Worm (Caenorhabditis elegans) whole organism, L1 larva: ENCODE data around the gene F28C6.9.

Experiments used
- C04F5.9 ChIP-seq: sonication (generic microtip); optimal IDR thresholded peaks from 2 replicates; lab custom pipeline; 2016; ENCODE audit warnings: missing genetic modification characterization, missing compliant biosample characterization
- C16A3.4 ChIP-seq: fragments of 150-350 bp; optimal IDR thresholded peaks from 2 replicates; lab custom pipeline; 2014; ENCODE audit warnings: missing biosample characterization, missing genetic modification characterization
- C34B4.2 ChIP-seq: sonication (generic microtip); optimal IDR thresholded peaks from 2 replicates; lab custom pipeline; 2017; ENCODE audit warnings: mild to moderate bottlenecking, missing genetic modification characterization, missing compliant biosample characterization
- F16B12.6 ChIP-seq: fragments of 150-350 bp; optimal IDR thresholded peaks from 2 replicates; lab custom pipeline; 2014; ENCODE audit warnings: missing biosample characterization, missing genetic modification characterization
- Y116A8C.19 ChIP-seq: sonication (generic microtip); optimal IDR thresholded peaks from 2 replicates; lab custom pipeline; 2016; ENCODE audit warnings: missing compliant biosample characterization, missing genetic modification characterization, borderline replicate concordance
- aha-1 ChIP-seq: fragments of 150-350 bp; optimal IDR thresholded peaks from 2 replicates; lab custom pipeline; 2014; ENCODE audit warnings: missing biosample characterization, missing genetic modification characterization
- alr-1 ChIP-seq: fragments of 200-800 bp; sonication (Bioruptor generic); optimal IDR thresholded peaks from 2 replicates; lab custom pipeline; 2018; ENCODE audit warnings: borderline replicate concordance, mild to moderate bottlenecking, missing genetic modification characterization, missing compliant biosample characterization
- ceh-8 ChIP-seq: fragments of 200-800 bp; sonication (Bioruptor generic); optimal IDR thresholded peaks from 2 replicates; lab custom pipeline; 2018; ENCODE audit warnings: mild to moderate bottlenecking, missing genetic modification characterization, moderate library complexity, missing compliant biosample characterization
- ceh-88 ChIP-seq: fragments of 200-800 bp; sonication (Bioruptor generic); IDR thresholded peaks from 2 replicates; pipeline ENCODE4 v1.3.6; 2022; ENCODE audit warnings: missing genetic modification characterization, missing compliant biosample characterization
- ces-1 ChIP-seq: fragments of 150-350 bp; optimal IDR thresholded peaks from 2 replicates; lab custom pipeline; 2014; ENCODE audit warnings: missing biosample characterization, missing genetic modification reagents, missing genetic modification characterization
- dsc-1 ChIP-seq: sonication (generic microtip); optimal IDR thresholded peaks from 2 replicates; lab custom pipeline; 2016; ENCODE audit warnings: mild to moderate bottlenecking, missing genetic modification characterization, missing compliant biosample characterization
- egl-27 ChIP-seq, 2 experiments: fragments of 150-350 bp in 1 of 2; sonication (generic microtip); optimal IDR thresholded peaks; 3 replicates each; lab custom pipeline; 2017 to 2018; ENCODE audit warnings: missing biosample characterization in 2 of 2, missing genetic modification characterization in 2 of 2, missing genetic modification reagents in 2 of 2
- elt-2 ChIP-seq: sonication (generic microtip); optimal IDR thresholded peaks from 2 replicates; lab custom pipeline; 2016; ENCODE audit warnings: missing genetic modification characterization, mild to moderate bottlenecking, inconsistent platforms, missing compliant biosample characterization, missing genetic modification reagents
- ets-5 ChIP-seq: fragments of 200-800 bp; sonication (Bioruptor generic); IDR thresholded peaks from 2 replicates; pipeline ENCODE4 v1.3.6; 2022; ENCODE audit warnings: missing genetic modification characterization, missing compliant biosample characterization
- fkh-10 ChIP-seq: sonication (generic microtip); optimal IDR thresholded peaks from 2 replicates; lab custom pipeline; 2017; ENCODE audit warnings: missing biosample characterization, missing genetic modification reagents, missing genetic modification characterization
- fkh-4 ChIP-seq: sonication (generic microtip); optimal IDR thresholded peaks from 2 replicates; lab custom pipeline; 2016; ENCODE audit warnings: missing compliant biosample characterization, missing genetic modification characterization, borderline replicate concordance
- fos-1 ChIP-seq: fragments of 150-350 bp; optimal IDR thresholded peaks from 2 replicates; lab custom pipeline; 2014; ENCODE audit warnings: missing biosample characterization, missing genetic modification characterization
- grh-1 ChIP-seq: fragments of 200-800 bp; sonication (Bioruptor generic); IDR thresholded peaks from 2 replicates; pipeline ENCODE4 v1.3.6; 2022; ENCODE audit warnings: missing genetic modification reagents, missing genetic modification characterization, missing compliant biosample characterization
- hlh-17 ChIP-seq: fragments of 200-800 bp; sonication (Bioruptor generic); optimal IDR thresholded peaks from 2 replicates; lab custom pipeline; 2018; ENCODE audit warnings: missing genetic modification characterization, mild to moderate bottlenecking, missing compliant biosample characterization, moderate library complexity, borderline replicate concordance
- hpl-2 ChIP-seq: fragments of 150-350 bp; optimal IDR thresholded peaks from 2 replicates; lab custom pipeline; 2014; ENCODE audit warnings: missing biosample characterization, missing genetic modification reagents, missing genetic modification characterization
- irx-1 ChIP-seq: sonication (generic microtip); optimal IDR thresholded peaks from 2 replicates; lab custom pipeline; 2016; ENCODE audit warnings: missing genetic modification characterization, missing compliant biosample characterization
- isw-1 ChIP-seq: fragments of 200-800 bp; sonication (Bioruptor generic); IDR thresholded peaks from 2 replicates; pipeline ENCODE4 v1.3.6; 2022; ENCODE audit warnings: missing genetic modification characterization, missing compliant biosample characterization
- jun-1 ChIP-seq: fragments of 150-350 bp; optimal IDR thresholded peaks from 2 replicates; lab custom pipeline; 2014; ENCODE audit warnings: missing biosample characterization, missing genetic modification reagents, missing genetic modification characterization
- lin-35 ChIP-seq, 2 experiments: fragments of 150-350 bp; optimal IDR thresholded peaks; 2 replicates each; lab custom pipeline; 2014; ENCODE audit warnings: missing biosample characterization in 2 of 2, missing genetic modification characterization in 2 of 2, missing genetic modification reagents in 2 of 2
- lin-39 ChIP-seq: fragments of 150-350 bp; optimal IDR thresholded peaks from 2 replicates; lab custom pipeline; 2014; ENCODE audit warnings: missing biosample characterization, missing genetic modification reagents, missing genetic modification characterization
- lir-3 ChIP-seq: sonication (generic microtip); optimal IDR thresholded peaks from 2 replicates; lab custom pipeline; 2016; ENCODE audit warnings: mild to moderate bottlenecking, missing genetic modification characterization, moderate library complexity, missing compliant biosample characterization; ENCODE audit not compliant: poor library complexity
- mab-9 ChIP-seq: fragments of 200-800 bp; sonication (Bioruptor generic); IDR thresholded peaks from 2 replicates; pipeline ENCODE4 v1.3.6; 2022; ENCODE audit warnings: missing genetic modification reagents, missing genetic modification characterization, missing compliant biosample characterization
- mdl-1 ChIP-seq, 2 experiments: fragments of 150-350 bp; optimal IDR thresholded peaks; 2 replicates each; lab custom pipeline; 2014 to 2017; ENCODE audit warnings: missing biosample characterization in 2 of 2, missing genetic modification characterization in 2 of 2, inconsistent platforms in 1 of 2
- mep-1 ChIP-seq: fragments of 150-350 bp; optimal IDR thresholded peaks from 2 replicates; lab custom pipeline; 2014; ENCODE audit warnings: missing biosample characterization, missing genetic modification characterization
- nhr-11 ChIP-seq: fragments of 150-350 bp; optimal IDR thresholded peaks from 2 replicates; lab custom pipeline; 2014; ENCODE audit warnings: missing biosample characterization, missing genetic modification characterization
- nhr-12 ChIP-seq: sonication (generic microtip); optimal IDR thresholded peaks from 2 replicates; lab custom pipeline; 2017; ENCODE audit warnings: missing biosample characterization, missing genetic modification characterization
- nhr-20 ChIP-seq: sonication (generic microtip); optimal IDR thresholded peaks from 2 replicates; lab custom pipeline; 2016; ENCODE audit warnings: mild to moderate bottlenecking, missing genetic modification characterization, missing compliant biosample characterization
- nhr-28 ChIP-seq: fragments of 150-350 bp; optimal IDR thresholded peaks from 2 replicates; lab custom pipeline; 2014; ENCODE audit warnings: missing biosample characterization, missing genetic modification characterization
- nhr-47 ChIP-seq: sonication (generic microtip); optimal IDR thresholded peaks from 2 replicates; lab custom pipeline; 2016; ENCODE audit warnings: mild to moderate bottlenecking, missing genetic modification characterization, moderate library complexity, missing compliant biosample characterization
- nhr-84 ChIP-seq: sonication (generic microtip); optimal IDR thresholded peaks from 2 replicates; lab custom pipeline; 2017; ENCODE audit warnings: missing biosample characterization, missing genetic modification characterization
- nhr-85 ChIP-seq: sonication (generic microtip); peaks from one replicate; lab custom pipeline; 2016; ENCODE audit warnings: missing genetic modification characterization, inconsistent platforms, missing compliant biosample characterization
- pax-3 ChIP-seq: fragments of 200-800 bp; sonication (Bioruptor generic); optimal IDR thresholded peaks from 2 replicates; lab custom pipeline; 2018; ENCODE audit warnings: mild to moderate bottlenecking, missing genetic modification characterization, moderate library complexity, missing compliant biosample characterization
- rnt-1 ChIP-seq: sonication (generic microtip); optimal IDR thresholded peaks from 2 replicates; lab custom pipeline; 2016; ENCODE audit warnings: mild to moderate bottlenecking, missing genetic modification characterization, moderate library complexity, missing compliant biosample characterization
- snu-23 ChIP-seq: sonication (generic microtip); optimal IDR thresholded peaks from 2 replicates; lab custom pipeline; 2016; ENCODE audit warnings: missing genetic modification characterization, missing compliant biosample characterization
- sox-4 ChIP-seq: sonication (generic microtip); optimal IDR thresholded peaks from 2 replicates; lab custom pipeline; 2016; ENCODE audit warnings: missing genetic modification characterization, missing compliant biosample characterization
- tbx-2 ChIP-seq: sonication (generic microtip); optimal IDR thresholded peaks from 2 replicates; lab custom pipeline; 2016; ENCODE audit warnings: missing genetic modification characterization, missing compliant biosample characterization
- unc-86 ChIP-seq: sonication (generic microtip); optimal IDR thresholded peaks from 2 replicates; lab custom pipeline; 2016; ENCODE audit warnings: missing genetic modification characterization, missing compliant biosample characterization
- unc-98 ChIP-seq: fragments of 200-800 bp; sonication (Bioruptor generic); IDR thresholded peaks from 2 replicates; pipeline ENCODE4 v1.3.6; 2022; ENCODE audit warnings: missing genetic modification characterization, missing compliant biosample characterization
- vab-15 ChIP-seq: sonication (generic microtip); optimal IDR thresholded peaks from 2 replicates; lab custom pipeline; 2017; ENCODE audit warnings: missing genotype, mild to moderate bottlenecking, missing genetic modification characterization, missing compliant biosample characterization
- zag-1 ChIP-seq: fragments of 150-350 bp; optimal IDR thresholded peaks from 2 replicates; lab custom pipeline; 2014; ENCODE audit warnings: missing biosample characterization, missing genetic modification characterization
- zip-4 ChIP-seq: fragments of 200-800 bp; sonication (Bioruptor generic); optimal IDR thresholded peaks from 2 replicates; lab custom pipeline; 2018; ENCODE audit warnings: mild to moderate bottlenecking, missing genetic modification characterization, moderate library complexity, missing compliant biosample characterization
- ztf-11 ChIP-seq, 2 experiments: sonication (generic microtip); optimal IDR thresholded peaks; 2 replicates each; lab custom pipeline; 2016 to 2017; ENCODE audit warnings: missing genetic modification characterization in 2 of 2, missing biosample characterization in 1 of 2, missing compliant biosample characterization in 1 of 2
- ztf-4 ChIP-seq: fragments of 150-350 bp; optimal IDR thresholded peaks from 2 replicates; lab custom pipeline; 2014; ENCODE audit warnings: missing biosample characterization, missing genetic modification characterization

F28C6.9 gene

ce11 chrII:8610085-8610484, at the start of gene F28C6.9:
TSS of gene F28C6.9 (minus strand) at chrII:8610185.
- no peak for TF ChIP-seq nhr-85 (tag; lab: Kevin White, UChicago)
- TF ChIP-seq ztf-4 (tag; lab: Kevin White, UChicago), result no peak
- no peak for TF ChIP-seq pax-3 (tag; lab: Kevin White, UChicago)
- TF ChIP-seq tbx-2 (tag; lab: Kevin White, UChicago), result no peak
- TF ChIP-seq hpl-2 (GFP tag; lab: Kevin White, UChicago), result no peak
- TF ChIP-seq nhr-11 (tag; lab: Kevin White, UChicago), result no peak
- TF ChIP-seq nhr-84 (tag; lab: Kevin White, UChicago), result no peak
- TF ChIP-seq ets-5 (GFP tag; lab: Robert Waterston, UW), result no peak
- TF ChIP-seq zag-1 (tag; lab: Kevin White, UChicago), result no peak
- TF ChIP-seq, all 84 proteins: peak for 0

ce11 chrII:8658835-8659234, 48.9 kb upstream of the F28C6.9 start, which contains the start of gene atg-10:
TSS of gene atg-10 (plus strand) at chrII:8659135.
- no peak for TF ChIP-seq fkh-4 (tag; lab: Kevin White, UChicago)
- no peak for TF ChIP-seq ceh-88 (GFP tag; lab: Robert Waterston, UW)
- no peak for TF ChIP-seq Y116A8C.19
- no peak for TF ChIP-seq lir-3
- TF ChIP-seq aha-1 (tag; lab: Kevin White, UChicago), result no peak
- TF ChIP-seq isw-1, result no peak
- no peak for TF ChIP-seq sox-4 (tag; lab: Kevin White, UChicago)
- TF ChIP-seq irx-1 (tag; lab: Kevin White, UChicago), result no peak
- TF ChIP-seq mdl-1 (tag; optimal IDR thresholded peaks at IDR 0.05; lab: Kevin White, UChicago), result no peak
- no peak for TF ChIP-seq nhr-28 (tag; lab: Kevin White, UChicago)
- TF ChIP-seq hpl-2 (GFP tag; lab: Kevin White, UChicago), result no peak
- TF ChIP-seq mab-9 (GFP tag; lab: Robert Waterston, UW), result no peak
- TF ChIP-seq ztf-11 (tag; optimal IDR thresholded peaks at IDR 0.05; lab: Kevin White, UChicago), result no peak
- no peak for TF ChIP-seq egl-27 (tag; optimal IDR thresholded peaks at IDR 0.05; lab: Kevin White, UChicago)
- no peak for TF ChIP-seq fkh-10 (GFP tag; lab: Kevin White, UChicago)

ce11 chrII:8650644-8651159, 40.7 kb upstream of the F28C6.9 start, which contains the start of gene pyr-1:
TSS of gene pyr-1 (plus strand) at chrII:8651109.
- TF ChIP-seq C04F5.9 (tag; lab: Kevin White, UChicago) (no peak), unc-86 (no peak), nhr-12 (tag; lab: Kevin White, UChicago) (no peak), ces-1 (GFP tag; lab: Kevin White, UChicago) (no peak), lin-39 (tag; lab: Kevin White, UChicago) (no peak), mdl-1 (tag; optimal IDR thresholded peaks at IDR 0.05; lab: Kevin White, UChicago) (no peak), lin-35 (GFP tag; optimal IDR thresholded peaks at IDR 0.05; lab: Kevin White, UChicago) (peak in 1 of 2 experiments; percentile 58), hlh-17 (GFP tag; lab: Kevin White, UChicago) (no peak), nhr-20 (tag; lab: Kevin White, UChicago) (peak; percentile 58), rnt-1 (tag; lab: Kevin White, UChicago) (peak; percentile 30), ceh-8 (no peak), zip-4 (no peak), zag-1 (tag; lab: Kevin White, UChicago) (no peak), vab-15 (tag; lab: Kevin White, UChicago) (no peak), alr-1 (no peak), grh-1 (GFP tag; lab: Robert Waterston, UW) (no peak), elt-2 (tag; lab: Kevin White, UChicago) (no peak), unc-98 (GFP tag; lab: Robert Waterston, UW) (no peak), F16B12.6 (tag; lab: Kevin White, UChicago) (peak; percentile 13), hpl-2 (GFP tag; lab: Kevin White, UChicago) (no peak), C34B4.2 (no peak), mep-1 (tag; lab: Kevin White, UChicago) (peak; percentile 59), ztf-4 (tag; lab: Kevin White, UChicago) (no peak), pax-3 (tag; lab: Kevin White, UChicago) (no peak), C16A3.4 (peak; percentile 52), fos-1 (no peak), dsc-1 (tag; lab: Kevin White, UChicago) (no peak), nhr-47 (tag; lab: Kevin White, UChicago) (no peak), nhr-85 (tag; lab: Kevin White, UChicago) (no peak), snu-23 (GFP tag; lab: Kevin White, UChicago) (no peak), sox-4 (tag; lab: Kevin White, UChicago) (no peak), jun-1 (tag; lab: Kevin White, UChicago) (no peak)
